Worm (Caenorhabditis elegans): ENCODE measurements around the gene F54C9.9.

DNA sequence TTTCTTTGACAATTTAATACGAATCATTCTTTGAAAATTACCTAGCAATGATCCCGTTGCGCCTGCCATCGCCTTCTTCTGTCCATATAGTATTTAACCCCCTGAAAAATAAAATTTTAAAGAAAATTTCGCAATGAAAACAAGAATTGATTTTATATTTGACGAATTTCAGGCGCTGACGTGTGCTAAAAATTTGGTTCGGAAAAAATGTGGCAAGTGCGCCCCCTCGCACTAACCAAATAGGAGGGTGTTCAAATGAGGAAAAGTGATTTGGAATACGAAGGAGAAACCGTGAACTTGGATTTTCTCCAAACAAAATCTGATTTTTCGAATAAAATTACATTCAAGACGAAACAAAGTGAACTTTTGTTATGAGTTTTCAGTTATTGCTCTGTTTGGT, 11.8 kb upstream of the F54C9.9 start, which contains the start of gene stc-1:
- no peak for TF ChIP-seq fkh-8 (tag; optimal IDR thresholded peaks at IDR 0.05)
- no peak for TF ChIP-seq ztf-4 (tag; optimal IDR thresholded peaks at IDR 0.05)
- no peak for TF ChIP-seq hlh-4 (tag; optimal IDR thresholded peaks at IDR 0.05)
- TF ChIP-seq nhr-76 (tag; optimal IDR thresholded peaks at IDR 0.05): no peak
- TF ChIP-seq efl-1 (optimal IDR thresholded peaks at IDR 0.05): peak in 1 of 2 experiments; percentile 82
- TF ChIP-seq efl-1 (GFP tag; optimal IDR thresholded peaks at IDR 0.05 in 1 of 2): peak; percentile 86 to 98
- no peak for TF ChIP-seq vab-15 (tag; optimal IDR thresholded peaks at IDR 0.05)
- TF ChIP-seq unc-62 (GFP tag; optimal IDR thresholded peaks at IDR 0.05): no peak

Measured in whole organism, L1 larva.